Worm (Caenorhabditis elegans) whole organism, young adult: ENCODE measurements around the gene nsph-1.1.

Experiments
- B0019.2 ChIP-seq: fragments of 200-800 bp; sonication (Bioruptor generic); conservative IDR thresholded peaks from 2 replicates; pipeline ENCODE4 v1.3.6; 2022; ENCODE audit warnings: missing genetic modification reagents, missing genetic modification characterization, missing compliant biosample characterization
- B0336.3 ChIP-seq: fragments of 200-800 bp; sonication (Bioruptor generic); IDR thresholded peaks from 2 replicates; pipeline ENCODE4 v1.3.6; 2022; ENCODE audit warnings: missing genetic modification characterization, missing compliant biosample characterization
- C06A6.2 ChIP-seq: fragments of 200-800 bp; sonication (Bioruptor generic); conservative IDR thresholded peaks from 2 replicates; pipeline ENCODE4 v1.3.6; 2022; ENCODE audit warnings: missing genetic modification characterization, missing compliant biosample characterization
- C17E4.6 ChIP-seq: fragments of 200-800 bp; sonication (Bioruptor generic); IDR thresholded peaks from 2 replicates; pipeline ENCODE4 v1.3.6; 2022; ENCODE audit warnings: missing genetic modification reagents, missing genetic modification characterization, missing compliant biosample characterization
- D2030.7 ChIP-seq: fragments of 200-800 bp; sonication (Bioruptor generic); IDR thresholded peaks from 2 replicates; pipeline ENCODE4 v1.3.6; 2022; ENCODE audit warnings: missing genetic modification reagents, missing genetic modification characterization, missing compliant biosample characterization
- F39B2.1 ChIP-seq: fragments of 200-800 bp; sonication (Bioruptor generic); IDR thresholded peaks from 2 replicates; pipeline ENCODE4 v1.3.6; 2022; ENCODE audit warnings: missing genetic modification reagents, missing genetic modification characterization, missing compliant biosample characterization
- F52B5.7 ChIP-seq: sonication (generic microtip); optimal IDR thresholded peaks from 2 replicates; lab custom pipeline; 2016; ENCODE audit warnings: mild to moderate bottlenecking, missing genetic modification characterization, missing compliant biosample characterization
- F55B11.4 ChIP-seq: sonication (generic microtip); optimal IDR thresholded peaks from 2 replicates; lab custom pipeline; 2016; ENCODE audit warnings: missing compliant biosample characterization, missing genetic modification characterization, borderline replicate concordance; ENCODE audit not compliant: insufficient read depth
- K11D2.4 ChIP-seq: fragments of 200-800 bp; sonication (Bioruptor generic); IDR thresholded peaks from 2 replicates; pipeline ENCODE4 v1.3.6; 2022; ENCODE audit warnings: missing genetic modification reagents, missing genetic modification characterization, missing compliant biosample characterization
- K12H6.12 ChIP-seq: fragments of 200-800 bp; sonication (Bioruptor generic); optimal IDR thresholded peaks from 2 replicates; lab custom pipeline; 2018; ENCODE audit warnings: mild to moderate bottlenecking, missing genetic modification characterization, missing compliant biosample characterization
- Y53F4B.3 ChIP-seq: fragments of 200-800 bp; sonication (Bioruptor generic); IDR thresholded peaks from 2 replicates; pipeline ENCODE4 v1.3.6; 2022; ENCODE audit warnings: missing genetic modification reagents, missing genetic modification characterization, missing compliant biosample characterization
- Y67H2A.10 ChIP-seq: fragments of 200-800 bp; sonication (Bioruptor generic); conservative IDR thresholded peaks from 2 replicates; pipeline ENCODE4 v1.3.6; 2022; ENCODE audit warnings: missing genetic modification reagents, missing genetic modification characterization, missing compliant biosample characterization
- Y95B8A.8 ChIP-seq: fragments of 200-800 bp; sonication (Bioruptor generic); IDR thresholded peaks from 2 replicates; pipeline ENCODE4 v1.3.6; 2022; ENCODE audit warnings: missing genetic modification reagents, missing genetic modification characterization, missing compliant biosample characterization
- ZK185.1 ChIP-seq: sonication (generic microtip); optimal IDR thresholded peaks from 2 replicates; lab custom pipeline; 2016; ENCODE audit warnings: mild to moderate bottlenecking, missing genetic modification characterization, missing compliant biosample characterization; ENCODE audit not compliant: poor library complexity, severe bottlenecking
- akir-1 ChIP-seq: fragments of 200-800 bp; sonication (Bioruptor generic); optimal IDR thresholded peaks from 2 replicates; lab custom pipeline; 2018; ENCODE audit warnings: mild to moderate bottlenecking, missing genetic modification characterization, moderate library complexity, missing compliant biosample characterization
- athp-1 ChIP-seq: sonication (generic microtip); optimal IDR thresholded peaks from 2 replicates; lab custom pipeline; 2017; ENCODE audit warnings: mild to moderate bottlenecking, missing genetic modification characterization, missing compliant biosample characterization
- attf-5 ChIP-seq: fragments of 200-800 bp; sonication (Bioruptor generic); optimal IDR thresholded peaks from 2 replicates; lab custom pipeline; 2018; ENCODE audit warnings: mild to moderate bottlenecking, missing genetic modification characterization, missing compliant biosample characterization
- attf-6 ChIP-seq: fragments of 200-800 bp; sonication (Bioruptor generic); IDR thresholded peaks from 2 replicates; pipeline ENCODE4 v1.3.6; 2022; ENCODE audit warnings: missing genetic modification reagents, missing genetic modification characterization, missing compliant biosample characterization
- ceh-27 ChIP-seq: fragments of 200-800 bp; sonication (Bioruptor generic); optimal IDR thresholded peaks from 2 replicates; lab custom pipeline; 2018; ENCODE audit warnings: mild to moderate bottlenecking, missing genetic modification characterization, moderate library complexity, missing compliant biosample characterization
- ceh-58 ChIP-seq: fragments of 200-800 bp; sonication (Bioruptor generic); IDR thresholded peaks from 2 replicates; pipeline ENCODE4 v1.3.6; 2022; ENCODE audit warnings: missing genetic modification characterization, missing compliant biosample characterization
- dox-1 ChIP-seq: fragments of 200-800 bp; sonication (Bioruptor generic); IDR thresholded peaks from 2 replicates; pipeline ENCODE4 v1.3.6; 2022; ENCODE audit warnings: missing genetic modification reagents, missing genetic modification characterization, missing compliant biosample characterization
- egl-18 ChIP-seq: fragments of 200-800 bp; sonication (Bioruptor generic); IDR thresholded peaks from 2 replicates; pipeline ENCODE4 v1.3.6; 2022; ENCODE audit warnings: missing genetic modification reagents, missing genetic modification characterization, missing compliant biosample characterization
- ekl-4 ChIP-seq: fragments of 200-800 bp; sonication (Bioruptor generic); IDR thresholded peaks from 2 replicates; pipeline ENCODE4 v1.3.6; 2022; ENCODE audit warnings: missing genetic modification reagents, missing genetic modification characterization, missing compliant biosample characterization
- ets-4 ChIP-seq: fragments of 200-800 bp; sonication (Bioruptor generic); optimal IDR thresholded peaks from 2 replicates; lab custom pipeline; 2018; ENCODE audit warnings: mild to moderate bottlenecking, missing genetic modification characterization, missing compliant biosample characterization
- him-1 ChIP-seq: sonication (generic microtip); optimal IDR thresholded peaks from 2 replicates; lab custom pipeline; 2016; ENCODE audit warnings: missing genotype, missing genetic modification reagents, missing genetic modification characterization, missing compliant biosample characterization
- hmg-1.2 ChIP-seq: fragments of 200-800 bp; sonication (Bioruptor generic); IDR thresholded peaks from 2 replicates; pipeline ENCODE4 v1.3.6; 2022; ENCODE audit warnings: missing genetic modification reagents, missing genetic modification characterization, missing compliant biosample characterization
- hrde-1 ChIP-seq: sonication (generic microtip); optimal IDR thresholded peaks from 2 replicates; lab custom pipeline; 2016; ENCODE audit warnings: missing genetic modification characterization, mild to moderate bottlenecking, missing compliant biosample characterization, moderate library complexity, missing genotype, missing genetic modification reagents, borderline replicate concordance
- hsf-1 ChIP-seq: fragments of 200-800 bp; sonication (Bioruptor generic); IDR thresholded peaks from 2 replicates; pipeline ENCODE4 v1.3.6; 2022; ENCODE audit warnings: missing genetic modification reagents, missing genetic modification characterization, missing compliant biosample characterization
- lin-35 ChIP-seq, 3 experiments: fragments of 150-350 bp in 2 of 3; sonication (generic microtip) in 1 of 3; optimal IDR thresholded peaks; 2 replicates each; lab custom pipeline; 2014 to 2018; ENCODE audit warnings: missing biosample characterization in 3 of 3, missing genetic modification characterization in 3 of 3, missing genetic modification reagents in 3 of 3
- lir-1 ChIP-seq: fragments of 200-800 bp; sonication (Bioruptor generic); conservative IDR thresholded peaks from 2 replicates; pipeline ENCODE4 v1.3.6; 2022; ENCODE audit warnings: missing genetic modification reagents, missing genetic modification characterization, missing compliant biosample characterization
- lsl-1 ChIP-seq: fragments of 200-800 bp; sonication (Bioruptor generic); optimal IDR thresholded peaks from 2 replicates; lab custom pipeline; 2018; ENCODE audit warnings: mild to moderate bottlenecking, missing genetic modification characterization, moderate library complexity, missing compliant biosample characterization
- madf-10 ChIP-seq: sonication (generic microtip); optimal IDR thresholded peaks from 2 replicates; lab custom pipeline; 2016; ENCODE audit warnings: mild to moderate bottlenecking, missing genetic modification characterization, missing compliant biosample characterization
- madf-3 ChIP-seq: fragments of 200-800 bp; sonication (Bioruptor generic); IDR thresholded peaks from 2 replicates; pipeline ENCODE4 v1.3.6; 2022; ENCODE audit warnings: missing genetic modification reagents, missing genetic modification characterization, missing compliant biosample characterization
- madf-8 ChIP-seq: fragments of 200-800 bp; sonication (Bioruptor generic); conservative IDR thresholded peaks from 2 replicates; pipeline ENCODE4 v1.3.6; 2022; ENCODE audit warnings: missing genetic modification reagents, missing genetic modification characterization, missing compliant biosample characterization
- mcd-1 ChIP-seq: fragments of 200-800 bp; sonication (Bioruptor generic); IDR thresholded peaks from 2 replicates; pipeline ENCODE4 v1.3.6; 2022; ENCODE audit warnings: missing genetic modification reagents, missing genetic modification characterization, missing compliant biosample characterization
- mes-4 ChIP-seq: sonication (generic microtip); optimal IDR thresholded peaks from 2 replicates; lab custom pipeline; 2016; ENCODE audit warnings: missing genotype, missing genetic modification characterization, missing compliant biosample characterization
- nhr-90 ChIP-seq: sonication (generic microtip); optimal IDR thresholded peaks from 2 replicates; lab custom pipeline; 2016; ENCODE audit warnings: missing genotype, mild to moderate bottlenecking, missing genetic modification characterization, missing compliant biosample characterization
- pha-4 ChIP-seq: fragments of 150-350 bp; sonication (generic microtip); optimal IDR thresholded peaks from 2 replicates; lab custom pipeline; 2014; ENCODE audit warnings: missing biosample characterization, missing genetic modification reagents, missing genetic modification characterization
- rcor-1 ChIP-seq: fragments of 200-800 bp; sonication (Bioruptor generic); IDR thresholded peaks from 2 replicates; pipeline ENCODE4 v1.3.6; 2022; ENCODE audit warnings: missing genetic modification reagents, missing genetic modification characterization, missing compliant biosample characterization
- snpc-4 ChIP-seq, 5 experiments: fragments of 150-350 bp in 1 of 5; sonication (generic microtip) in 4 of 5; optimal IDR thresholded peaks; 2 replicates each; lab custom pipeline; 2014 to 2018; ENCODE audit warnings: missing genetic modification characterization in 5 of 5, missing biosample characterization in 3 of 5, antibody characterized with exemption in 2 of 5, mild to moderate bottlenecking in 2 of 5, missing compliant biosample characterization in 2 of 5, missing genotype in 2 of 5, moderate library complexity in 2 of 5, missing genetic modification reagents in 1 of 5
- somi-1 ChIP-seq: fragments of 200-800 bp; sonication (Bioruptor generic); optimal IDR thresholded peaks from 2 replicates; lab custom pipeline; 2018; ENCODE audit warnings: mild to moderate bottlenecking, missing genetic modification characterization, missing compliant biosample characterization
- tbp1 ChIP-seq: fragments of 200-800 bp; sonication (Bioruptor generic); optimal IDR thresholded peaks from 2 replicates; lab custom pipeline; 2018; ENCODE audit warnings: mild to moderate bottlenecking, missing genetic modification characterization, missing compliant biosample characterization
- tlf-1 ChIP-seq: fragments of 200-800 bp; sonication (Bioruptor generic); optimal IDR thresholded peaks from 2 replicates; lab custom pipeline; 2018; ENCODE audit warnings: mild to moderate bottlenecking, missing genetic modification characterization, missing compliant biosample characterization
- unc-130 ChIP-seq: sonication (generic microtip); optimal IDR thresholded peaks from 2 replicates; lab custom pipeline; 2016; ENCODE audit warnings: missing genetic modification reagents, missing genetic modification characterization, missing compliant biosample characterization
- zfh-2 ChIP-seq: fragments of 200-800 bp; sonication (Bioruptor generic); conservative IDR thresholded peaks from 2 replicates; pipeline ENCODE4 v1.3.6; 2022; ENCODE audit warnings: missing genetic modification reagents, missing genetic modification characterization, missing compliant biosample characterization
- ztf-18 ChIP-seq: sonication (generic microtip); optimal IDR thresholded peaks from 2 replicates; lab custom pipeline; 2016; ENCODE audit warnings: missing genotype, mild to moderate bottlenecking, missing genetic modification characterization, missing compliant biosample characterization
- ztf-22 ChIP-seq: fragments of 200-800 bp; sonication (Bioruptor generic); optimal IDR thresholded peaks from 2 replicates; lab custom pipeline; 2018; ENCODE audit warnings: mild to moderate bottlenecking, missing genetic modification characterization, moderate library complexity, missing compliant biosample characterization
- ztf-28 ChIP-seq: fragments of 200-800 bp; sonication (Bioruptor generic); IDR thresholded peaks from 2 replicates; pipeline ENCODE4 v1.3.6; 2022; ENCODE audit warnings: missing genetic modification reagents, missing genetic modification characterization, missing compliant biosample characterization
- ztf-3 ChIP-seq: fragments of 200-800 bp; sonication (Bioruptor generic); optimal IDR thresholded peaks from 2 replicates; lab custom pipeline; 2018; ENCODE audit warnings: mild to moderate bottlenecking, missing genetic modification characterization, missing compliant biosample characterization

Gene nsph-1.1

DNA sequence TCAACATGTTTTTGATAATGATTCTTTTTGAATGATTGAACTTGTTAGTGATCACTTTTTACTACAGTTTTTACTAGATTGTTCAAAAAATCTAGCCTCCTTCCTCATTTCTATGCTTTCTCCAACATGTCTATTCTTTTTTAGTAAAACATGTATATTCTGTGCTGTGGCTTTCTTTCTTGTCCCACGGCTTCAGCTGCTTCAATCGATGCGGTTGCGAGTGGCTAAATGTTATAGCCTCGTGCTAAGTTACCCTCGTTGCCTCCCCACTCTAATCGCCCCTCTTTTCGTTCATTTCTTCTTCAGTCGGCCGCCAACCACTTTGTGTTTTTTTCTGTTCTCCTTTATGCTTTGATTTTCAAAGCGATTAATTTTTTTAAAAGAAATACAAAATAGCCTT, 19.3 kb downstream of the nsph-1.1 start (continued):
- TF ChIP-seq C17E4.6 (GFP tag; lab: Robert Waterston, UW) (no peak), B0019.2 (GFP tag; lab: Robert Waterston, UW) (no peak), lir-1 (GFP tag; lab: Robert Waterston, UW) (no peak), hsf-1 (GFP tag; lab: Robert Waterston, UW) (no peak), F55B11.4 (tag; lab: Kevin White, UChicago) (no peak), madf-3 (GFP tag; lab: Robert Waterston, UW) (no peak), lsl-1 (GFP tag; lab: Kevin White, UChicago) (no peak), mcd-1 (GFP tag; lab: Robert Waterston, UW) (no peak), Y53F4B.3 (no peak), unc-130 (no peak), egl-18 (no peak), K11D2.4 (GFP tag; lab: Robert Waterston, UW) (no peak), ztf-18 (tag; lab: Kevin White, UChicago) (no peak), F52B5.7 (tag; lab: Kevin White, UChicago) (no peak), F39B2.1 (GFP tag; lab: Robert Waterston, UW) (no peak), dox-1 (GFP tag; lab: Robert Waterston, UW) (no peak), madf-10 (no peak), hrde-1 (tag; lab: Kevin White, UChicago) (no peak), ets-4 (GFP tag; lab: Kevin White, UChicago) (no peak), madf-8 (GFP tag; lab: Robert Waterston, UW) (no peak), pha-4 (no peak), zfh-2 (GFP tag; lab: Robert Waterston, UW) (no peak), somi-1 (GFP tag; lab: Kevin White, UChicago) (no peak), ztf-28 (no peak), ztf-3 (no peak), snpc-4 (GFP tag; optimal IDR thresholded peaks at IDR 0.05; lab: Kevin White, UChicago) (no peak), snpc-4 (tag; optimal IDR thresholded peaks at IDR 0.05; lab: Kevin White, UChicago) (peak in 1 of 4 experiments; percentile 27), mes-4 (no peak), ceh-27 (GFP tag; lab: Kevin White, UChicago) (no peak), B0336.3 (GFP tag; lab: Robert Waterston, UW) (no peak), attf-5 (GFP tag; lab: Kevin White, UChicago) (no peak), ceh-58 (GFP tag; lab: Robert Waterston, UW) (no peak), ZK185.1 (peak; percentile 22), hmg-1.2 (GFP tag; lab: Robert Waterston, UW) (0 out of 2 replicates have a peak, but pooled peaks have one; percentile 6), tbp1 (GFP tag; lab: Kevin White, UChicago) (no peak), Y67H2A.10 (GFP tag; lab: Robert Waterston, UW) (no peak), attf-6 (GFP tag; lab: Robert Waterston, UW) (no peak), K12H6.12 (peak; percentile 26), lin-35 (GFP tag; optimal IDR thresholded peaks at IDR 0.05; lab: Kevin White, UChicago) (peak in 1 of 3 experiments; percentile 58)
- TF ChIP-seq, all 124 proteins: peak for 9

- TF ChIP-seq dox-1 (GFP tag; lab: Robert Waterston, UW) (peak; percentile 63), C06A6.2 (GFP tag; lab: Robert Waterston, UW) (peak; percentile 75), athp-1 (peak; percentile 54), D2030.7 (GFP tag; lab: Robert Waterston, UW) (no peak), nhr-90 (tag; lab: Kevin White, UChicago) (peak; percentile 14), him-1 (tag; lab: Kevin White, UChicago) (no peak), K11D2.4 (GFP tag; lab: Robert Waterston, UW) (peak; percentile 75), rcor-1 (GFP tag; lab: Robert Waterston, UW) (peak; percentile 55; the same call in 1 of the 2 replicates), tlf-1 (GFP tag; lab: Kevin White, UChicago) (peak; percentile 53), hrde-1 (tag; lab: Kevin White, UChicago) (no peak), akir-1 (GFP tag; lab: Kevin White, UChicago) (no peak), ztf-22 (GFP tag; lab: Kevin White, UChicago) (peak; percentile 7), Y95B8A.8 (0 out of 2 replicates have a peak, but pooled peaks have one; percentile 36), ekl-4 (GFP tag; lab: Robert Waterston, UW) (peak; percentile 99), somi-1 (GFP tag; lab: Kevin White, UChicago) (peak; percentile 74)
These were observed 20.8 kb downstream of the nsph-1.1 start for ce11 chrII:8787376-8787775.
